Fruit fly (Drosophila melanogaster) whole organism, embryonic: Measurements from ENCODE around the gene SecS.
A peak's percentile ranks its signal among the peaks of the same experiment; 100 is the strongest.

Experiments
- Adf1 ChIP-seq: fragments of 200-800 bp; sonication (Bioruptor generic); IDR thresholded peaks from 2 replicates; pipeline ENCODE4 v1.3.6; 2022; ENCODE audit warnings: missing biosample characterization, missing genetic modification characterization
- Aef1 ChIP-seq: fragments of 200-800 bp; sonication (Bioruptor generic); IDR thresholded peaks from 3 replicates; pipeline ENCODE4 v1.3.6; 2022; ENCODE audit warnings: missing biosample characterization, missing genetic modification characterization
- C15 ChIP-seq: fragments of 200-800 bp; sonication (Bioruptor generic); IDR thresholded peaks from 3 replicates; pipeline ENCODE4 v1.3.6; 2022; ENCODE audit warnings: missing biosample characterization, missing genetic modification characterization
- CG10543 ChIP-seq: fragments of 200-800 bp; sonication (Bioruptor generic); optimal IDR thresholded peaks from 3 replicates; lab custom pipeline; 2017; ENCODE audit warnings: missing biosample characterization, mild to moderate bottlenecking, missing genetic modification characterization, moderate library complexity
- CG12104 ChIP-seq: fragments of 200-800 bp; sonication (Bioruptor generic); optimal IDR thresholded peaks from 3 replicates; lab custom pipeline; 2016; ENCODE audit warnings: missing biosample characterization, missing genetic modification characterization
- CG12391 ChIP-seq: fragments of 200-800 bp; sonication (Bioruptor generic); optimal IDR thresholded peaks from 3 replicates; lab custom pipeline; 2018; ENCODE audit warnings: missing biosample characterization, mild to moderate bottlenecking, missing genetic modification characterization, moderate library complexity
- CG14014 ChIP-seq: fragments of 200-800 bp; sonication (Bioruptor generic); IDR thresholded peaks from 2 replicates; pipeline ENCODE4 v1.3.6; 2022; ENCODE audit warnings: missing biosample characterization, missing genetic modification characterization
- CG14441 ChIP-seq: fragments of 200-800 bp; sonication (Bioruptor generic); IDR thresholded peaks from 2 replicates; pipeline ENCODE4 v1.3.6; 2022; ENCODE audit warnings: missing biosample characterization, missing genetic modification characterization
- CG16815 ChIP-seq: fragments of 200-800 bp; sonication (Bioruptor generic); optimal IDR thresholded peaks from 3 replicates; lab custom pipeline; 2017; ENCODE audit warnings: missing biosample characterization, mild to moderate bottlenecking, missing genetic modification characterization
- CG17328 ChIP-seq: fragments of 200-800 bp; sonication (Bioruptor generic); IDR thresholded peaks from 2 replicates; pipeline ENCODE4 v1.3.6; 2022; ENCODE audit warnings: missing biosample characterization, missing genetic modification characterization
- CG2875 ChIP-seq: fragments of 200-800 bp; sonication (Bioruptor generic); optimal IDR thresholded peaks from 2 replicates; lab custom pipeline; 2017; ENCODE audit warnings: missing biosample characterization, mild to moderate bottlenecking, missing genetic modification characterization, missing genetic modification reagents
- CG33213 ChIP-seq: fragments of 200-800 bp; sonication (Bioruptor generic); optimal IDR thresholded peaks from 3 replicates; lab custom pipeline; 2016; ENCODE audit warnings: missing biosample characterization, missing genetic modification characterization
- CG4404 ChIP-seq: fragments of 200-800 bp; sonication (Bioruptor generic); IDR thresholded peaks from 2 replicates; pipeline ENCODE4 v1.3.6; 2022; ENCODE audit warnings: missing biosample characterization, missing genetic modification characterization
- CG6854 ChIP-seq: fragments of 200-800 bp; sonication (Bioruptor generic); optimal IDR thresholded peaks from 3 replicates; lab custom pipeline; 2017; ENCODE audit warnings: missing biosample characterization, mild to moderate bottlenecking, missing genetic modification characterization
- CG7271 ChIP-seq: fragments of 200-800 bp; sonication (Bioruptor generic); optimal IDR thresholded peaks from 2 replicates; lab custom pipeline; 2018; ENCODE audit warnings: missing biosample characterization, mild to moderate bottlenecking, missing genetic modification characterization, moderate library complexity
- CG9876 ChIP-seq: fragments of 200-800 bp; sonication (Bioruptor generic); optimal IDR thresholded peaks from 2 replicates; lab custom pipeline; 2016; ENCODE audit warnings: missing biosample characterization, missing genetic modification characterization
- Dll ChIP-seq: fragments of 200-800 bp; sonication (Bioruptor generic); IDR thresholded peaks from 4 replicates; pipeline ENCODE4 v1.3.6; 2022; ENCODE audit warnings: missing biosample characterization, missing genetic modification characterization; ENCODE audit not compliant: partially characterized antibody
- Elba2 ChIP-seq: fragments of 200-800 bp; sonication (Bioruptor generic); optimal IDR thresholded peaks from 3 replicates; lab custom pipeline; 2016; ENCODE audit warnings: missing biosample characterization, missing genetic modification characterization
- Fer1 ChIP-seq: fragments of 200-800 bp; sonication (Bioruptor generic); optimal IDR thresholded peaks from 2 replicates; lab custom pipeline; 2017; ENCODE audit warnings: missing biosample characterization, mild to moderate bottlenecking, missing genetic modification characterization
- HLH54F ChIP-seq: fragments of 200-800 bp; sonication (Bioruptor generic); optimal IDR thresholded peaks from 3 replicates; lab custom pipeline; 2016; ENCODE audit warnings: missing biosample characterization, missing genetic modification characterization
- HLHmδ ChIP-seq: fragments of 200-800 bp; sonication (Bioruptor generic); optimal IDR thresholded peaks from 2 replicates; lab custom pipeline; 2018; ENCODE audit warnings: missing biosample characterization, mild to moderate bottlenecking, missing genetic modification characterization, moderate library complexity
- Max ChIP-seq: fragments of 200-800 bp; sonication (Bioruptor generic); optimal IDR thresholded peaks from 2 replicates; lab custom pipeline; 2016; ENCODE audit warnings: missing biosample characterization, mild to moderate bottlenecking, missing genetic modification characterization
- Myb ChIP-seq: fragments of 200-800 bp; sonication (Bioruptor generic); optimal IDR thresholded peaks from 2 replicates; lab custom pipeline; 2016; ENCODE audit warnings: missing biosample characterization, missing genetic modification characterization
- Nf-YA ChIP-seq: fragments of 200-800 bp; sonication (Bioruptor generic); IDR thresholded peaks from 2 replicates; pipeline ENCODE4 v1.3.6; 2022; ENCODE audit warnings: missing biosample characterization, missing genetic modification characterization
- NfI ChIP-seq: fragments of 200-800 bp; sonication (Bioruptor generic); optimal IDR thresholded peaks from 3 replicates; lab custom pipeline; 2018; ENCODE audit warnings: missing biosample characterization, mild to moderate bottlenecking, missing genetic modification characterization, moderate library complexity
- Side ChIP-seq: fragments of 200-800 bp; sonication (Bioruptor generic); optimal IDR thresholded peaks from 2 replicates; lab custom pipeline; 2016; ENCODE audit warnings: missing biosample characterization, missing genetic modification characterization
- Six4 ChIP-seq: fragments of 200-800 bp; sonication (Bioruptor generic); optimal IDR thresholded peaks from 2 replicates; lab custom pipeline; 2016; ENCODE audit warnings: missing biosample characterization, missing genetic modification characterization
- Sry-β ChIP-seq: fragments of 200-800 bp; sonication (Bioruptor generic); optimal IDR thresholded peaks from 2 replicates; lab custom pipeline; 2018; ENCODE audit warnings: missing biosample characterization, mild to moderate bottlenecking, missing genetic modification characterization, moderate library complexity
- aop ChIP-seq: fragments of 200-800 bp; sonication (Bioruptor generic); IDR thresholded peaks from 2 replicates; pipeline ENCODE4 v1.3.6; 2022; ENCODE audit warnings: missing biosample characterization, missing genetic modification characterization
- chn ChIP-seq: fragments of 200-800 bp; sonication (Bioruptor generic); optimal IDR thresholded peaks from 2 replicates; lab custom pipeline; 2016; ENCODE audit warnings: missing biosample characterization, missing genetic modification characterization
- crp ChIP-seq, 2 experiments: fragments of 200-800 bp; sonication (Bioruptor generic); optimal IDR thresholded peaks; 2 replicates in 1 of 2; 3 replicates in 1 of 2; lab custom pipeline; 2017; ENCODE audit warnings: missing biosample characterization in 2 of 2, missing genetic modification characterization in 2 of 2, mild to moderate bottlenecking in 1 of 2, moderate library complexity in 1 of 2
- eve ChIP-seq, 2 experiments: fragments of >200 bp; optimal IDR thresholded peaks; 2 replicates each; lab custom pipeline; 2017; ENCODE audit warnings: missing biosample characterization in 2 of 2, missing genetic modification characterization in 2 of 2
- ewg ChIP-seq: fragments of 200-800 bp; sonication (Bioruptor generic); optimal IDR thresholded peaks from 3 replicates; lab custom pipeline; 2017; ENCODE audit warnings: mild to moderate bottlenecking, missing biosample characterization, missing genetic modification reagents, missing genetic modification characterization
- fd3F ChIP-seq: fragments of 200-800 bp; sonication (Bioruptor generic); optimal IDR thresholded peaks from 2 replicates; lab custom pipeline; 2018; ENCODE audit warnings: missing biosample characterization, mild to moderate bottlenecking, missing genetic modification characterization, moderate library complexity
- gro ChIP-seq: fragments of 200-800 bp; sonication (Bioruptor generic); optimal IDR thresholded peaks from 2 replicates; lab custom pipeline; 2016; ENCODE audit warnings: missing biosample characterization, missing genetic modification characterization
- gsb-n ChIP-seq: fragments of 200-800 bp; sonication (Bioruptor generic); optimal IDR thresholded peaks from 3 replicates; lab custom pipeline; 2018; ENCODE audit warnings: missing biosample characterization, mild to moderate bottlenecking, missing genetic modification characterization
- ham ChIP-seq: fragments of 200-800 bp; sonication (Bioruptor generic); IDR thresholded peaks from 2 replicates; pipeline ENCODE4 v1.3.6; 2022; ENCODE audit warnings: missing biosample characterization, missing genetic modification characterization
- hb ChIP-seq: fragments of 200-800 bp; sonication (Bioruptor generic); IDR thresholded peaks from 3 replicates; pipeline ENCODE4 v1.3.6; 2022; ENCODE audit warnings: missing biosample characterization, missing genetic modification characterization; ENCODE audit not compliant: partially characterized antibody
- lov ChIP-seq, 2 experiments: fragments of 200-800 bp in 1 of 2; fragments of >200 bp in 1 of 2; sonication (Bioruptor generic) in 1 of 2; IDR thresholded peaks in 1 of 2; optimal IDR thresholded peaks in 1 of 2; 2 replicates in 1 of 2; 3 replicates in 1 of 2; pipeline versions ENCODE4 v1.3.6 to Lab custom; 2017 to 2022; ENCODE audit warnings: missing biosample characterization in 1 of 2, missing genetic modification characterization in 1 of 2
- onecut ChIP-seq: fragments of 200-800 bp; sonication (Bioruptor generic); IDR thresholded peaks from 2 replicates; pipeline ENCODE4 v1.3.6; 2022; ENCODE audit warnings: missing biosample characterization, missing genetic modification characterization
- pfk ChIP-seq: fragments of 200-800 bp; sonication (Bioruptor generic); optimal IDR thresholded peaks from 2 replicates; lab custom pipeline; 2018; ENCODE audit warnings: missing biosample characterization, mild to moderate bottlenecking, missing genetic modification characterization, moderate library complexity
- ranshi ChIP-seq: fragments of 200-800 bp; sonication (Bioruptor generic); IDR thresholded peaks from 2 replicates; pipeline ENCODE4 v1.3.6; 2022; ENCODE audit warnings: missing biosample characterization, missing genetic modification characterization
- sisA ChIP-seq: fragments of 200-800 bp; sonication (Bioruptor generic); IDR thresholded peaks from 2 replicates; pipeline ENCODE4 v1.3.6; 2022; ENCODE audit warnings: missing biosample characterization, missing genetic modification characterization
- stc ChIP-seq: fragments of 200-800 bp; sonication (Bioruptor generic); IDR thresholded peaks from 2 replicates; pipeline ENCODE4 v1.3.6; 2022; ENCODE audit warnings: missing biosample characterization, missing genetic modification characterization
- stwl ChIP-seq: fragments of 200-800 bp; sonication (Bioruptor generic); optimal IDR thresholded peaks from 3 replicates; lab custom pipeline; 2018; ENCODE audit warnings: missing biosample characterization, mild to moderate bottlenecking, missing genetic modification characterization, moderate library complexity
- tap ChIP-seq: fragments of 200-800 bp; optimal IDR thresholded peaks from 3 replicates; lab custom pipeline; 2019; ENCODE audit warnings: missing biosample characterization, mild to moderate bottlenecking, missing genetic modification characterization, moderate library complexity
- tll ChIP-seq, 2 experiments: fragments of 200-800 bp in 1 of 2; fragments of >200 bp in 1 of 2; sonication (Bioruptor generic) in 1 of 2; optimal IDR thresholded peaks; 2 replicates each; lab custom pipeline; 2017 to 2019; ENCODE audit warnings: missing biosample characterization in 2 of 2, missing genetic modification characterization in 2 of 2, mild to moderate bottlenecking in 1 of 2, moderate library complexity in 1 of 2
- unpg ChIP-seq: fragments of 200-800 bp; sonication (Bioruptor generic); optimal IDR thresholded peaks from 3 replicates; lab custom pipeline; 2018; ENCODE audit warnings: missing biosample characterization, mild to moderate bottlenecking, missing genetic modification characterization, moderate library complexity

The SecS gene

DNA sequence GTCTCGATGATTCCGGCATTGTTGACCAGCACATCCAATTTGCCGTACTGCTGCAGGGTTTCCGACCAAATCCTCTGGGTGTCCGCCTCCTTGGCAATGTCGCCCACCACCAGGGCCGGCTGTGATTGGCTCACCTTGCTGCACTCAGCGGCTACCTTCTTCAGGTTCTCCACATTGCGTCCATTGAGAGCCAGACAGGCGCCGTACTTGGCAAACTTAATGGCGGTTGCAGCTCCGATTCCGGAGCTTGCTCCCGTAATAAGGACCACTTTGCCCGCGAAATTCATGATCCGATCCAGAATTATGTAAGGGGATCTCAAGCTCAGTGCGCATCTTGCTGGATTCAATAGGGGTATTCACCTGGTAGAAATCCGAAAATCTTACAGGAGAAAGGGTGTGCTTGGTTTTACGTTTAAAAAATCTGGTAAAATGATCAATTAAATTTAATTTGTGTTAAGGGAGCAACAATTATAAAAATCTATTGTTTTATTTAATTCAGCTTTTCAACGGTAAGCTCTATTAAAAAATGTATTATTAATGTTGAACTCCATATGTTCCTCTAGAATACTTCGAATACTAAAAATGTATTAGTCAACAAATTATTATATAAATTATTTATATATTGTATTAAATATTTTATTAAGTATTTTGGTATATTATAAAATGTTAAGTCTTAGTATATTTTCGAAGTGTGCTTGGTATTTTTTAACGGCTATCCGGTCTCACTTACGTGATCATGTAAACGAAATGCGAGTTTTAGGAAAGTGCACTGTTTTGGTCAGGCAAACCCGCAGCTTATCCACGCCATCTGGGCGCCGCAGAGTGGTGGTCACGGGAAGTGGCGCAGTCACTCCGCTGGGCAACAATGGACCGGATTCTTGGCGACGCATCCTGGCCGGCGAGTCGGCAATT is 35.5 kb downstream of the SecS start, which contains the start of the genes CG31548 and CG12170 (continued):
- TF ChIP-seq Aef1 (0 out of 3 replicates have a peak, but pooled peaks have one; percentile 18), CG2875 (GFP tag; lab: Kevin White, UChicago) (peak; percentile 18), Fer1 (GFP tag; lab: Kevin White, UChicago) (peak; percentile 41), CG12391 (tag; lab: Kevin White, UChicago) (peak; percentile 78), HLHmδ (GFP tag; lab: Kevin White, UChicago) (no peak), CG9876 (no peak), Elba2 (no peak), eve (GFP tag; optimal IDR thresholded peaks at IDR 0.05; lab: Kevin White, UChicago) (no peak), ranshi (GFP tag; lab: Robert Waterston, UW) (peak; percentile 33; the same call in 1 of the 2 replicates), tap (tag; lab: Kevin White, UChicago) (peak; percentile 54), HLH54F (GFP tag; lab: Kevin White, UChicago) (no peak), NfI (GFP tag; lab: Kevin White, UChicago) (no peak), CG17328 (GFP tag; lab: Robert Waterston, UW) (peak; percentile 64), CG14441 (GFP tag; lab: Robert Waterston, UW) (no peak), CG16815 (no peak), tll (GFP tag; optimal IDR thresholded peaks at IDR 0.05; lab: Kevin White, UChicago) (no peak), Adf1 (GFP tag; lab: Robert Waterston, UW) (no peak), CG12104 (no peak), onecut (GFP tag; lab: Robert Waterston, UW) (no peak), stc (GFP tag; lab: Robert Waterston, UW) (0 out of 2 replicates have a peak, but pooled peaks have one; percentile 16), aop (GFP tag; lab: Robert Waterston, UW) (no peak), stwl (tag; lab: Kevin White, UChicago) (no peak), gsb-n (peak; percentile 31), C15 (GFP tag; lab: Robert Waterston, UW) (no peak), CG14014 (GFP tag; lab: Robert Waterston, UW) (peak; percentile 46; the same call in 1 of the 2 replicates), fd3F (GFP tag; lab: Kevin White, UChicago) (peak; percentile 11), CG6854 (GFP tag; lab: Kevin White, UChicago) (no peak), chn (GFP tag; lab: Kevin White, UChicago) (peak; percentile 28), unpg (GFP tag; lab: Kevin White, UChicago) (peak; percentile 60), ham (no peak), Myb (GFP tag; lab: Kevin White, UChicago) (no peak), hb (GFP tag; lab: Robert Waterston, UW) (no peak), gro (GFP tag; lab: Kevin White, UChicago) (peak; percentile 11), Six4 (peak; percentile 64), CG10543 (GFP tag; lab: Kevin White, UChicago) (no peak), Nf-YA (GFP tag; lab: Robert Waterston, UW) (no peak), ewg (GFP tag; lab: Kevin White, UChicago) (peak; percentile 32), Sry-β (no peak), crp (GFP tag; optimal IDR thresholded peaks at IDR 0.05; lab: Kevin White, UChicago) (no peak), lov (optimal IDR thresholded peaks at IDR 0.05; lab: Kevin White, UChicago) (no peak), lov (GFP tag; IDR thresholded peaks at IDR 0.05; lab: Robert Waterston, UW) (0 out of 3 replicates have a peak, but pooled peaks have one; percentile 15), Max (GFP tag; lab: Kevin White, UChicago) (no peak), Dll (no peak), sisA (0 out of 2 replicates have a peak, but pooled peaks have one; percentile 6), CG33213 (GFP tag; lab: Kevin White, UChicago) (no peak), CG4404 (GFP tag; lab: Robert Waterston, UW) (no peak), CG7271 (no peak), Side (peak; percentile 17), pfk (no peak)
